Worm (Caenorhabditis elegans): ENCODE data around the gene C32B5.6.

DNA sequence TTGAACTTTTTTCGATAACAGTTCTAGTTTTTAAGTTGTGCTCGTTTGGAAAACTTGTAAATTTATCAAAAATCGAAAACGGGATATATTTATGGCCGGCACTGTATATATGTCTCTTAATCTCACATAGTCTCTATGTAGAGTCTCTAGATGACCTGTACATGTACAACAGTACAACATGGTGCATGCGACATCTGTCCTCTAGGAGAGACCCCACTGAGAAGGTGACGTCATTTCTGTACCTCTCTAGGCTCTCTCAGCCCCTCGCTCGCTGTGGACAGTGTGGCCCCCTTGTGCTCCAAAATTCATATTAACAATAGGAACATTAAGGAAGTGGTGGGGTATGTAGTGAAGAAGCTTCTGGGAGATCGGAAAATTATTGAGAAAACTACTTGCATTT is 30.9 kb upstream of the C32B5.6 start:
- no peak for TF ChIP-seq T22C8.4 (GFP tag; IDR thresholded peaks at IDR 0.05)
- TF ChIP-seq klf-2 (GFP tag; conservative IDR thresholded peaks at IDR 0.05) = no peak
- no peak for TF ChIP-seq tab-1 (GFP tag; IDR thresholded peaks at IDR 0.05)
- TF ChIP-seq flt-1 (GFP tag; IDR thresholded peaks at IDR 0.05) = peak; percentile 54; the same call in 1 of the 2 replicates
- no peak for TF ChIP-seq ztf-23 (GFP tag; IDR thresholded peaks at IDR 0.05)
- TF ChIP-seq med-1 (GFP tag; optimal IDR thresholded peaks at IDR 0.05; ENCODE audit: insufficient read depth) = no peak
- TF ChIP-seq ref-1 (GFP tag; conservative IDR thresholded peaks at IDR 0.05) = no peak
- no peak for TF ChIP-seq ztf-29 (GFP tag; IDR thresholded peaks at IDR 0.05)

All from whole organism, midembryonic.